Worm (Caenorhabditis elegans) whole organism, mixed stage, embryonic: ENCODE measurements around the gene fbxb-74.

Experiments
- blmp-1 ChIP-seq: fragments of 150-350 bp; optimal IDR thresholded peaks from 2 replicates; lab custom pipeline; 2014; ENCODE audit warnings: missing biosample characterization, missing genetic modification characterization
- elt-1 ChIP-seq: sonication (generic microtip); optimal IDR thresholded peaks from 2 replicates; lab custom pipeline; 2017; ENCODE audit warnings: missing genetic modification characterization, mild to moderate bottlenecking, missing compliant biosample characterization, antibody characterized with exemption, moderate library complexity, borderline replicate concordance; ENCODE audit not compliant: insufficient read depth
- lin-13 ChIP-seq: fragments of 150-350 bp; optimal IDR thresholded peaks from 2 replicates; lab custom pipeline; 2014; ENCODE audit warnings: missing biosample characterization, missing genetic modification characterization
- nhr-12 ChIP-seq: fragments of 150-350 bp; optimal IDR thresholded peaks from 2 replicates; lab custom pipeline; 2014; ENCODE audit warnings: missing biosample characterization, missing genetic modification characterization
- nhr-28 ChIP-seq: fragments of 150-350 bp; optimal IDR thresholded peaks from 2 replicates; lab custom pipeline; 2014; ENCODE audit warnings: missing biosample characterization, missing genetic modification characterization
- ztf-11 ChIP-seq: fragments of 150-350 bp; optimal IDR thresholded peaks from 2 replicates; lab custom pipeline; 2014; ENCODE audit warnings: missing biosample characterization, missing genetic modification characterization

DNA sequence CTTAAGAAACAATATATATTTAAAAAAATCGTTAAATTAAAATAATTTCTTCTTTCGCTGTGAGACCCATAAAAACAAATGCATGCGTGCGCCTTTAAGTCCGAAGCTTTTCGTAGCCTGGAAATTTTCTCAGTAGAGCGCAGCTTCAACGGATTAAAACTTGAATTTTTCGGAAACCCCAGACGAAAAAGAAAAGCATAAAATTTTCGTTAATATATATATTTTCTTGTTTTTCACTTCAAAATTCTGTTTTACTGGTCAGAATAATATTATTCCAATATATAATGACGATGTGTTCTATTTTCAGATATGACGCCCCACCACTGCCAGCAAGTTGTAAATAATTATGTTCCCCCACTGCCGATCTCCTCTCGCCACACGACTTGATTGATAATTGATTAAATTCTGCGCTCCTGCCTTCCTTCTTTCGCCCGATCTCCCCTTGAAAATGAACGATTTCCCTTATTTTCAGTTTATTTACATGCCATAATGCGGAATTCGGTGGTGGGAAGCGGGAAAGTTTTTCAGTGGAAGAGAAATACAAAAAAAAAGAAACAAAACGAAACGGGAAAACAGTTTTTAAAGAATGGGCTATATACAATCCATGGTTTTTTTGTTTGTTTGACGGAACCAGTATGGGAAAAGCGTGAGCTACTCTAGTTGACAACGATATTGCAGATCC, 29.1 kb upstream of the fbxb-74 start:
- no peak for TF ChIP-seq nhr-12 (tag; lab: Kevin White, UChicago)
- no peak for TF ChIP-seq nhr-28 (tag; lab: Kevin White, UChicago)
- no peak for TF ChIP-seq elt-1 (tag; lab: Kevin White, UChicago)
- TF ChIP-seq lin-13, result no peak
- no peak for TF ChIP-seq blmp-1 (tag; lab: Kevin White, UChicago)
- TF ChIP-seq ztf-11 (tag; lab: Kevin White, UChicago), result no peak
